Worm (Caenorhabditis elegans) whole organism, late embryonic: ENCODE measurements around the gene ZC239.22.

Experiments used
- K09A11.1 ChIP-seq: sonication (generic microtip); optimal IDR thresholded peaks from 2 replicates; lab custom pipeline; 2017; ENCODE audit warnings: antibody characterized with exemption, mild to moderate bottlenecking, missing genetic modification characterization, missing compliant biosample characterization; ENCODE audit not compliant: insufficient read depth
- Y22D7AL.16 ChIP-seq: sonication (generic microtip); optimal IDR thresholded peaks from 2 replicates; lab custom pipeline; 2016; ENCODE audit warnings: missing genetic modification characterization, missing compliant biosample characterization
- ama-1 ChIP-seq: fragments of 150-350 bp; optimal IDR thresholded peaks from 2 replicates; lab custom pipeline; 2014
- ceh-2 ChIP-seq: sonication (generic microtip); optimal IDR thresholded peaks from 2 replicates; lab custom pipeline; 2016; ENCODE audit warnings: missing genotype, missing genetic modification characterization, missing compliant biosample characterization
- dve-1 ChIP-seq: sonication (generic microtip); optimal IDR thresholded peaks from 2 replicates; lab custom pipeline; 2017; ENCODE audit warnings: antibody characterized with exemption, mild to moderate bottlenecking, missing genetic modification characterization, missing compliant biosample characterization
- elt-2 ChIP-seq: sonication (generic microtip); optimal IDR thresholded peaks from 2 replicates; lab custom pipeline; 2016; ENCODE audit warnings: missing genetic modification reagents, missing genetic modification characterization, missing compliant biosample characterization
- fkh-10 ChIP-seq: fragments of 150-350 bp; optimal IDR thresholded peaks from 2 replicates; lab custom pipeline; 2014; ENCODE audit warnings: missing biosample characterization, missing genetic modification reagents, missing genetic modification characterization
- nfya-1 ChIP-seq: sonication (generic microtip); optimal IDR thresholded peaks from 2 replicates; lab custom pipeline; 2017; ENCODE audit warnings: missing genetic modification characterization, mild to moderate bottlenecking, missing compliant biosample characterization, antibody characterized with exemption, moderate library complexity
- nhr-11 ChIP-seq: fragments of 150-350 bp; optimal IDR thresholded peaks from 2 replicates; lab custom pipeline; 2014; ENCODE audit warnings: missing biosample characterization, missing genetic modification characterization
- pax-1 ChIP-seq: fragments of 150-350 bp; optimal IDR thresholded peaks from 2 replicates; lab custom pipeline; 2014; ENCODE audit warnings: missing biosample characterization, missing genetic modification characterization
- pha-4 ChIP-seq: fragments of 150-350 bp; optimal IDR thresholded peaks from 2 replicates; lab custom pipeline; 2018; ENCODE audit warnings: missing biosample characterization, missing genetic modification reagents, missing genetic modification characterization
- tbx-2 ChIP-seq: sonication (generic microtip); optimal IDR thresholded peaks from 2 replicates; lab custom pipeline; 2016; ENCODE audit warnings: missing genetic modification characterization, missing compliant biosample characterization
- unc-55 ChIP-seq: sonication (generic microtip); optimal IDR thresholded peaks from 2 replicates; lab custom pipeline; 2017; ENCODE audit warnings: missing biosample characterization, missing genetic modification reagents, missing genetic modification characterization

DNA sequence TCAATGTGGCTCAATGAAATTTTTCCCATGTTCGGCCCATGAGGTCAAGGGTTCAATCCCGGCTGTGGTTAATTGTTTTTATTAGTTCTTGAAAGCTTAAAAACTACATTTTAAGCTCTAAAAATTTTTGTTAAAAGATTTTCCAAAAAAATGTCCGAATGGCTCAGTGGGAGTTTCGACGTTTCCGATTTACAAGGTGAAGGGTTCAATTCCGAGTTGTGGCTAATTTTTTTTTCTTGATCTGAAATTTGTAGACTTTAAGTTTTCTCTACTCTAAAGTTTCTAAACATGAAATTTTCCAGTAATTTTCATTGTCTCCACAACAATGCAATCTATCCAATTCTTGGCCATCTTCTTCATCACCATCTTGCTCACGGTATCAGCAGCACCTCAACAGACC is 41.9 kb upstream of the ZC239.22 start, which contains the start of gene F02E11.2:
- TF ChIP-seq fkh-10 (GFP tag; lab: Kevin White, UChicago), result no peak
- TF ChIP-seq Y22D7AL.16 (tag; lab: Kevin White, UChicago), result no peak
- TF ChIP-seq ceh-2 (tag; lab: Kevin White, UChicago), result no peak
- TF ChIP-seq ama-1 (lab: Kevin White, UChicago), result no peak
- TF ChIP-seq pha-4, result no peak
- TF ChIP-seq elt-2 (tag; lab: Kevin White, UChicago), result no peak
- no peak for TF ChIP-seq unc-55 (GFP tag; lab: Kevin White, UChicago)
- no peak for TF ChIP-seq nhr-11 (tag; lab: Kevin White, UChicago)
- no peak for TF ChIP-seq tbx-2 (tag; lab: Kevin White, UChicago)
- TF ChIP-seq pax-1 (tag; lab: Kevin White, UChicago), result no peak
- no peak for TF ChIP-seq nfya-1 (tag; lab: Kevin White, UChicago)
- TF ChIP-seq K09A11.1, result no peak
- TF ChIP-seq dve-1 (tag; lab: Kevin White, UChicago), result no peak
